Fruit fly (Drosophila melanogaster): ENCODE results near the gene CG31088.

- TF ChIP-seq sna (GFP tag; IDR thresholded peaks at IDR 0.05; ENCODE audit: partially characterized antibody), result no peak
- no peak for TF ChIP-seq al (GFP tag; IDR thresholded peaks at IDR 0.05)
- TF ChIP-seq CG31365 (tag; optimal IDR thresholded peaks at IDR 0.05), result no peak
- no peak for TF ChIP-seq CG6813 (GFP tag; optimal IDR thresholded peaks at IDR 0.05)
- TF ChIP-seq bbx (GFP tag; IDR thresholded peaks at IDR 0.05; ENCODE audit: partially characterized antibody), result no peak
- TF ChIP-seq Bgb (GFP tag; IDR thresholded peaks at IDR 0.05; ENCODE audit: partially characterized antibody), result no peak
Observed at dm6 chr3R:15921747-15922146, 29.0 kb downstream of the CG31088 start.
